Fruit fly (Drosophila melanogaster) whole organism, embryonic: ENCODE results near the gene Oseg1.

Source experiments
- Adf1 ChIP-seq: fragments of 200-800 bp; sonication (Bioruptor generic); IDR thresholded peaks from 2 replicates; pipeline ENCODE4 v1.3.6; 2022; ENCODE audit warnings: missing biosample characterization, missing genetic modification characterization
- Atf6 ChIP-seq: fragments of 200-800 bp; sonication (Bioruptor generic); IDR thresholded peaks from 2 replicates; pipeline ENCODE4 v1.3.6; 2022; ENCODE audit warnings: missing biosample characterization, missing genetic modification characterization
- Bgb ChIP-seq: fragments of 200-800 bp; sonication (Bioruptor generic); IDR thresholded peaks from 2 replicates; pipeline ENCODE4 v1.3.6; 2022; ENCODE audit warnings: missing biosample characterization, missing genetic modification characterization; ENCODE audit not compliant: partially characterized antibody
- CG10267 ChIP-seq: fragments of 200-800 bp; sonication (Bioruptor generic); optimal IDR thresholded peaks from 2 replicates; lab custom pipeline; 2018; ENCODE audit warnings: missing biosample characterization, mild to moderate bottlenecking, missing genetic modification characterization, moderate library complexity
- CG10321 ChIP-seq: fragments of 200-800 bp; sonication (Bioruptor generic); IDR thresholded peaks from 2 replicates; pipeline ENCODE4 v1.3.6; 2022; ENCODE audit warnings: missing biosample characterization, missing genetic modification characterization
- CG10543 ChIP-seq: fragments of 200-800 bp; sonication (Bioruptor generic); optimal IDR thresholded peaks from 3 replicates; lab custom pipeline; 2017; ENCODE audit warnings: missing biosample characterization, mild to moderate bottlenecking, missing genetic modification characterization, moderate library complexity
- CG13296 ChIP-seq: fragments of 200-800 bp; sonication (Bioruptor generic); optimal IDR thresholded peaks from 3 replicates; lab custom pipeline; 2018; ENCODE audit warnings: missing biosample characterization, mild to moderate bottlenecking, missing genetic modification characterization
- CG14710 ChIP-seq: fragments of 200-800 bp; sonication (Bioruptor generic); optimal IDR thresholded peaks from 3 replicates; lab custom pipeline; 2019; ENCODE audit warnings: missing biosample characterization, mild to moderate bottlenecking, missing genetic modification characterization, moderate library complexity
- CG15601 ChIP-seq: fragments of 200-800 bp; sonication (Bioruptor generic); optimal IDR thresholded peaks from 3 replicates; lab custom pipeline; 2019; ENCODE audit warnings: missing biosample characterization, mild to moderate bottlenecking, missing genetic modification characterization, moderate library complexity
- CG17829 ChIP-seq: fragments of 200-800 bp; optimal IDR thresholded peaks from 2 replicates; lab custom pipeline; 2019; ENCODE audit warnings: missing biosample characterization, mild to moderate bottlenecking, missing genetic modification characterization, moderate library complexity
- CG17912 ChIP-seq: fragments of 200-800 bp; sonication (Bioruptor generic); optimal IDR thresholded peaks from 2 replicates; lab custom pipeline; 2018; ENCODE audit warnings: missing biosample characterization, mild to moderate bottlenecking, missing genetic modification characterization
- CG2120 ChIP-seq: fragments of 200-800 bp; sonication (Bioruptor generic); optimal IDR thresholded peaks from 3 replicates; lab custom pipeline; 2016; ENCODE audit warnings: missing biosample characterization, missing genetic modification characterization
- CG2202 ChIP-seq: fragments of 200-800 bp; sonication (Bioruptor generic); optimal IDR thresholded peaks from 2 replicates; lab custom pipeline; 2018; ENCODE audit warnings: missing biosample characterization, mild to moderate bottlenecking, missing genetic modification characterization
- CG2889 ChIP-seq: fragments of 200-800 bp; sonication (Bioruptor generic); IDR thresholded peaks from 3 replicates; pipeline ENCODE4 v1.3.6; 2022; ENCODE audit warnings: missing biosample characterization, missing genetic modification characterization
- CG31365 ChIP-seq: fragments of 200-800 bp; sonication (Bioruptor generic); optimal IDR thresholded peaks from 2 replicates; lab custom pipeline; 2018; ENCODE audit warnings: missing biosample characterization, mild to moderate bottlenecking, missing genetic modification characterization
- CG32772 ChIP-seq: fragments of 200-800 bp; sonication (Bioruptor generic); IDR thresholded peaks from 2 replicates; pipeline ENCODE4 v1.3.6; 2022; ENCODE audit warnings: missing biosample characterization, missing genetic modification characterization
- CG6791 ChIP-seq: fragments of 200-800 bp; sonication (Bioruptor generic); IDR thresholded peaks from 3 replicates; pipeline ENCODE4 v1.3.6; 2022; ENCODE audit warnings: missing biosample characterization, missing genetic modification characterization; ENCODE audit not compliant: partially characterized antibody
- CG7928 ChIP-seq: fragments of 200-800 bp; sonication (Bioruptor generic); optimal IDR thresholded peaks from 2 replicates; lab custom pipeline; 2017; ENCODE audit warnings: missing biosample characterization, mild to moderate bottlenecking, missing genetic modification characterization
- CG9817 ChIP-seq: fragments of 200-800 bp; sonication (Bioruptor generic); optimal IDR thresholded peaks from 2 replicates; lab custom pipeline; 2018; ENCODE audit warnings: missing biosample characterization, mild to moderate bottlenecking, missing genetic modification characterization, moderate library complexity
- Dll ChIP-seq: fragments of 200-800 bp; sonication (Bioruptor generic); IDR thresholded peaks from 4 replicates; pipeline ENCODE4 v1.3.6; 2022; ENCODE audit warnings: missing biosample characterization, missing genetic modification characterization; ENCODE audit not compliant: partially characterized antibody
- Dp ChIP-seq: fragments of 200-800 bp; sonication (Bioruptor generic); optimal IDR thresholded peaks from 2 replicates; lab custom pipeline; 2018; ENCODE audit warnings: missing biosample characterization, mild to moderate bottlenecking, missing genetic modification characterization, moderate library complexity
- Ets65A ChIP-seq: fragments of 200-800 bp; sonication (Bioruptor generic); peaks from one replicate; lab custom pipeline; 2016; ENCODE audit warnings: missing biosample characterization, missing genetic modification characterization
- Fer3 ChIP-seq: fragments of 200-800 bp; sonication (Bioruptor generic); optimal IDR thresholded peaks from 2 replicates; lab custom pipeline; 2018; ENCODE audit warnings: missing biosample characterization, mild to moderate bottlenecking, missing genetic modification characterization, moderate library complexity
- HmgZ ChIP-seq: fragments of 200-800 bp; sonication (Bioruptor generic); optimal IDR thresholded peaks from 2 replicates; lab custom pipeline; 2018; ENCODE audit warnings: missing biosample characterization, mild to moderate bottlenecking, missing genetic modification characterization
- Hmr ChIP-seq: fragments of 200-800 bp; sonication (Bioruptor generic); optimal IDR thresholded peaks from 3 replicates; lab custom pipeline; 2017; ENCODE audit warnings: mild to moderate bottlenecking, missing biosample characterization, missing genetic modification reagents, missing genetic modification characterization
- MESR4 ChIP-seq: fragments of 200-800 bp; sonication (Bioruptor generic); optimal IDR thresholded peaks from 2 replicates; lab custom pipeline; 2018; ENCODE audit warnings: missing biosample characterization, mild to moderate bottlenecking, missing genetic modification characterization, moderate library complexity
- MTF-1 ChIP-seq: fragments of 200-800 bp; sonication (Bioruptor generic); optimal IDR thresholded peaks from 2 replicates; lab custom pipeline; 2018; ENCODE audit warnings: missing biosample characterization, mild to moderate bottlenecking, missing genetic modification characterization, borderline replicate concordance
- Max ChIP-seq: fragments of 200-800 bp; sonication (Bioruptor generic); optimal IDR thresholded peaks from 2 replicates; lab custom pipeline; 2016; ENCODE audit warnings: missing biosample characterization, mild to moderate bottlenecking, missing genetic modification characterization
- Oaz ChIP-seq: fragments of 200-800 bp; sonication (Bioruptor generic); IDR thresholded peaks from 2 replicates; pipeline ENCODE4 v1.3.6; 2022; ENCODE audit warnings: missing biosample characterization, missing genetic modification characterization
- PHDP ChIP-seq: fragments of 200-800 bp; sonication (Bioruptor generic); optimal IDR thresholded peaks from 3 replicates; lab custom pipeline; 2018; ENCODE audit warnings: missing biosample characterization, mild to moderate bottlenecking, missing genetic modification characterization, moderate library complexity
- Sox100B ChIP-seq: fragments of 200-800 bp; sonication (Bioruptor generic); optimal IDR thresholded peaks from 3 replicates; lab custom pipeline; 2018; ENCODE audit warnings: missing biosample characterization, mild to moderate bottlenecking, missing genetic modification characterization
- YL-1 ChIP-seq: fragments of 200-800 bp; sonication (Bioruptor generic); optimal IDR thresholded peaks from 3 replicates; lab custom pipeline; 2017; ENCODE audit warnings: missing biosample characterization, mild to moderate bottlenecking, missing genetic modification characterization
- bigmax ChIP-seq: fragments of 200-800 bp; sonication (Bioruptor generic); optimal IDR thresholded peaks from 2 replicates; lab custom pipeline; 2018; ENCODE audit warnings: missing biosample characterization, mild to moderate bottlenecking, missing genetic modification characterization
- cg ChIP-seq: fragments of 200-800 bp; sonication (Bioruptor generic); optimal IDR thresholded peaks from 3 replicates; lab custom pipeline; 2019; ENCODE audit warnings: missing biosample characterization, mild to moderate bottlenecking, missing genetic modification characterization, moderate library complexity
- chn ChIP-seq: fragments of 200-800 bp; sonication (Bioruptor generic); optimal IDR thresholded peaks from 2 replicates; lab custom pipeline; 2016; ENCODE audit warnings: missing biosample characterization, missing genetic modification characterization
- crp ChIP-seq, 2 experiments: fragments of 200-800 bp; sonication (Bioruptor generic); optimal IDR thresholded peaks; 2 replicates in 1 of 2; 3 replicates in 1 of 2; lab custom pipeline; 2017; ENCODE audit warnings: missing biosample characterization in 2 of 2, missing genetic modification characterization in 2 of 2, mild to moderate bottlenecking in 1 of 2, moderate library complexity in 1 of 2
- dm ChIP-seq: fragments of 200-800 bp; sonication (Bioruptor generic); optimal IDR thresholded peaks from 3 replicates; lab custom pipeline; 2016; ENCODE audit warnings: missing biosample characterization, missing genetic modification characterization
- gem ChIP-seq: fragments of 200-800 bp; sonication (Bioruptor generic); optimal IDR thresholded peaks from 2 replicates; lab custom pipeline; 2019; ENCODE audit warnings: missing biosample characterization, mild to moderate bottlenecking, missing genetic modification characterization, moderate library complexity
- knrl ChIP-seq: fragments of 200-800 bp; sonication (Bioruptor generic); IDR thresholded peaks from 3 replicates; pipeline ENCODE4 v1.3.6; 2022; ENCODE audit warnings: missing biosample characterization, missing genetic modification characterization; ENCODE audit not compliant: partially characterized antibody
- lilli ChIP-seq: fragments of 200-800 bp; sonication (Bioruptor generic); optimal IDR thresholded peaks from 3 replicates; lab custom pipeline; 2016; ENCODE audit warnings: missing biosample characterization, missing genetic modification characterization
- maf-S ChIP-seq: fragments of 200-800 bp; sonication (Bioruptor generic); optimal IDR thresholded peaks from 2 replicates; lab custom pipeline; 2016; ENCODE audit warnings: missing biosample characterization, missing genetic modification characterization
- mam ChIP-seq: fragments of 200-800 bp; sonication (Bioruptor generic); optimal IDR thresholded peaks from 3 replicates; lab custom pipeline; 2016; ENCODE audit warnings: missing biosample characterization, missing genetic modification characterization
- odd ChIP-seq: fragments of 200-800 bp; sonication (Bioruptor generic); optimal IDR thresholded peaks from 2 replicates; lab custom pipeline; 2017; ENCODE audit warnings: missing biosample characterization, mild to moderate bottlenecking, missing genetic modification characterization
- pzg ChIP-seq: fragments of 200-800 bp; sonication (Bioruptor generic); optimal IDR thresholded peaks from 3 replicates; lab custom pipeline; 2018; ENCODE audit warnings: missing biosample characterization, mild to moderate bottlenecking, missing genetic modification characterization, moderate library complexity
- row ChIP-seq: fragments of 200-800 bp; sonication (Bioruptor generic); IDR thresholded peaks from 3 replicates; pipeline ENCODE4 v1.3.6; 2022; ENCODE audit warnings: missing biosample characterization, missing genetic modification characterization
- tap ChIP-seq: fragments of 200-800 bp; optimal IDR thresholded peaks from 3 replicates; lab custom pipeline; 2019; ENCODE audit warnings: missing biosample characterization, mild to moderate bottlenecking, missing genetic modification characterization, moderate library complexity
- trh ChIP-seq: fragments of 200-800 bp; sonication (Bioruptor generic); optimal IDR thresholded peaks from 2 replicates; lab custom pipeline; 2016; ENCODE audit warnings: missing biosample characterization, missing genetic modification characterization
- usp ChIP-seq: fragments of >200 bp; optimal IDR thresholded peaks from 2 replicates; lab custom pipeline; 2017; ENCODE audit warnings: missing biosample characterization, missing genetic modification characterization
- zen ChIP-seq: fragments of 200-800 bp; sonication (Bioruptor generic); optimal IDR thresholded peaks from 3 replicates; lab custom pipeline; 2018; ENCODE audit warnings: missing biosample characterization, mild to moderate bottlenecking, missing genetic modification characterization, moderate library complexity

Gene Oseg1

dm6 chr3L:8424831-8425336, 12.3 kb upstream of the Oseg1 start, which contains the start of gene Cbl (continued):
- TF ChIP-seq CG10543 (no peak), maf-S (GFP tag; lab: Kevin White, UChicago) (no peak), Sox100B (GFP tag; lab: Kevin White, UChicago) (no peak), Dll (GFP tag; lab: Robert Waterston, UW) (0 out of 4 replicates have a peak, but pooled peaks have one; percentile 29), CG32772 (GFP tag; lab: Robert Waterston, UW) (no peak), MESR4 (peak; percentile 99), row (GFP tag; lab: Robert Waterston, UW) (peak; percentile 27; the same call in 1 of the 3 replicates), CG15601 (tag; lab: Kevin White, UChicago) (peak; percentile 53), PHDP (tag; lab: Kevin White, UChicago) (peak; percentile 4), cg (GFP tag; lab: Kevin White, UChicago) (peak; percentile 91), CG10321 (GFP tag; lab: Robert Waterston, UW) (no peak), trh (GFP tag; lab: Kevin White, UChicago) (no peak), pzg (GFP tag; lab: Kevin White, UChicago) (peak; percentile 95), Adf1 (GFP tag; lab: Robert Waterston, UW) (peak; percentile 99), Max (peak; percentile 10), CG17829 (tag; lab: Kevin White, UChicago) (peak; percentile 60), CG6791 (0 out of 3 replicates have a peak, but pooled peaks have one; percentile 37), bigmax (GFP tag; lab: Kevin White, UChicago) (no peak), CG10267 (tag; lab: Kevin White, UChicago) (peak; percentile 73), CG17912 (GFP tag; lab: Kevin White, UChicago) (peak; percentile 46), CG13296 (GFP tag; lab: Kevin White, UChicago) (peak; percentile 1), dm (GFP tag; lab: Kevin White, UChicago) (peak; percentile 21), Hmr (GFP tag; lab: Kevin White, UChicago) (no peak), tap (tag; lab: Kevin White, UChicago) (no peak), knrl (GFP tag; lab: Robert Waterston, UW) (peak; percentile 22; the same call in 1 of the 3 replicates), CG7928 (GFP tag; lab: Kevin White, UChicago) (peak; percentile 44), odd (peak; percentile 48), CG2889 (GFP tag; lab: Robert Waterston, UW) (no peak), Fer3 (no peak), lilli (GFP tag; lab: Kevin White, UChicago) (peak; percentile 21), usp (GFP tag; lab: Kevin White, UChicago) (no peak), YL-1 (GFP tag; lab: Kevin White, UChicago) (peak; percentile 94), MTF-1 (GFP tag; lab: Kevin White, UChicago) (peak; percentile 52), Atf6 (GFP tag; lab: Robert Waterston, UW) (0 out of 2 replicates have a peak, but pooled peaks have one; percentile 26), Bgb (GFP tag; lab: Robert Waterston, UW) (peak; percentile 49; the same call in 1 of the 2 replicates), CG14710 (tag; lab: Kevin White, UChicago) (peak; percentile 73), CG31365 (tag; lab: Kevin White, UChicago) (peak; percentile 12), Oaz (GFP tag; lab: Robert Waterston, UW) (no peak), Dp (GFP tag; lab: Kevin White, UChicago) (peak; percentile 58), CG9817 (no peak), HmgZ (peak; percentile 70), zen (peak; percentile 23), crp (GFP tag; optimal IDR thresholded peaks at IDR 0.05; lab: Kevin White, UChicago) (peak in 1 of 2 experiments; percentile 28), Ets65A (peak; percentile 55), gem (peak; percentile 20), chn (GFP tag; lab: Kevin White, UChicago) (no peak), mam (no peak), CG2202 (peak; percentile 25), CG2120 (no peak)
